Worm (Caenorhabditis elegans) whole organism, midembryonic: ENCODE measurements around the gene act-1.
"Not testable (repeated sequence)": the region's sequence is repeated elsewhere in the genome, so short reads cannot be mapped to it uniquely, and the experiment has no call there.

ENCODE experiments used
- flt-1 ChIP-seq: fragments of 200-800 bp; sonication (Bioruptor generic); IDR thresholded peaks from 2 replicates; pipeline ENCODE4 v1.3.6; 2022; ENCODE audit warnings: missing genetic modification characterization, missing compliant biosample characterization
- klf-2 ChIP-seq: fragments of 200-800 bp; sonication (Bioruptor generic); conservative IDR thresholded peaks from 2 replicates; pipeline ENCODE4 v1.3.6; 2022; ENCODE audit warnings: missing genetic modification reagents, missing genetic modification characterization, missing compliant biosample characterization
- med-1 ChIP-seq: sonication (generic microtip); optimal IDR thresholded peaks from 2 replicates; lab custom pipeline; 2017; ENCODE audit warnings: missing genetic modification characterization, mild to moderate bottlenecking, missing compliant biosample characterization, antibody characterized with exemption, missing genetic modification reagents; ENCODE audit not compliant: insufficient read depth
- ref-1 ChIP-seq: fragments of 200-800 bp; sonication (Bioruptor generic); conservative IDR thresholded peaks from 2 replicates; pipeline ENCODE4 v1.3.6; 2022; ENCODE audit warnings: missing genetic modification reagents, missing genetic modification characterization, missing compliant biosample characterization
- tab-1 ChIP-seq: fragments of 200-800 bp; sonication (Bioruptor generic); IDR thresholded peaks from 2 replicates; pipeline ENCODE4 v1.3.6; 2022; ENCODE audit warnings: missing genetic modification characterization, missing compliant biosample characterization
- ztf-23 ChIP-seq: fragments of 200-800 bp; sonication (Bioruptor generic); IDR thresholded peaks from 2 replicates; pipeline ENCODE4 v1.3.6; 2022; ENCODE audit warnings: missing genetic modification reagents, missing genetic modification characterization, missing compliant biosample characterization
- ztf-29 ChIP-seq: fragments of 200-800 bp; sonication (Bioruptor generic); IDR thresholded peaks from 2 replicates; pipeline ENCODE4 v1.3.6; 2022; ENCODE audit warnings: missing genetic modification reagents, missing genetic modification characterization, missing compliant biosample characterization

DNA sequence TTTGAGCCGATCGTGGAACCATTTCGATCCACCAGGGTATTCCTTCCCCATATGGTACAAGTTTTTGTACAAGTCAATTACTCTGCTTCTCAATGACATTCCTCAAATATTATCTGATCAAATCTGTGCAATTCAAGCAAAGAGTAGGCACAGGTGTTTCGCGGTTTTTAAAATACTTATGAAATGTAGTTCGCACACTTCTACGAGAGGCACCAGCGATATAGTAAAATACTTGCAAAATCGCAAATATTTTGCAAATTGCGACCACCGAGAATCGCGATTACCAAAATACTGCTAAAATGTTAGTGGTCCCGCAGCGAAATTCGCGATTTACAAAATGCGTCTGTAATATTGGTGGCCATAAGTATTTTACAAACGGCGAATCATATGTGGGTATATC lies 28.8 kb downstream of the act-1 start, which contains the start of gene Y42A5A.5:
- TF ChIP-seq med-1 (GFP tag; lab: Kevin White, UChicago); tab-1 (GFP tag; lab: Robert Waterston, UW); ztf-23; flt-1 (GFP tag; lab: Robert Waterston, UW); ztf-29 (GFP tag; lab: Robert Waterston, UW); ref-1 (GFP tag; lab: Robert Waterston, UW); klf-2 (GFP tag; lab: Robert Waterston, UW): not testable (repeated sequence)
